Worm (Caenorhabditis elegans) whole organism, L1 larva: Measurements from ENCODE around the gene msp-113.

Experiments
- C04F5.9 ChIP-seq: sonication (generic microtip); optimal IDR thresholded peaks from 2 replicates; lab custom pipeline; 2016; ENCODE audit warnings: missing genetic modification characterization, missing compliant biosample characterization
- C16A3.4 ChIP-seq: fragments of 150-350 bp; optimal IDR thresholded peaks from 2 replicates; lab custom pipeline; 2014; ENCODE audit warnings: missing biosample characterization, missing genetic modification characterization
- C34B4.2 ChIP-seq: sonication (generic microtip); optimal IDR thresholded peaks from 2 replicates; lab custom pipeline; 2017; ENCODE audit warnings: mild to moderate bottlenecking, missing genetic modification characterization, missing compliant biosample characterization
- Y116A8C.19 ChIP-seq: sonication (generic microtip); optimal IDR thresholded peaks from 2 replicates; lab custom pipeline; 2016; ENCODE audit warnings: missing compliant biosample characterization, missing genetic modification characterization, borderline replicate concordance
- alr-1 ChIP-seq: fragments of 200-800 bp; sonication (Bioruptor generic); optimal IDR thresholded peaks from 2 replicates; lab custom pipeline; 2018; ENCODE audit warnings: borderline replicate concordance, mild to moderate bottlenecking, missing genetic modification characterization, missing compliant biosample characterization
- blmp-1 ChIP-seq: fragments of 150-350 bp; optimal IDR thresholded peaks from 2 replicates; lab custom pipeline; 2014; ENCODE audit warnings: missing biosample characterization, missing genetic modification characterization
- ceh-82 ChIP-seq, 3 experiments: fragments of 150-350 bp in 1 of 3; sonication (generic microtip) in 2 of 3; optimal IDR thresholded peaks; 2 replicates each; lab custom pipeline; 2014 to 2017; ENCODE audit warnings: missing biosample characterization in 3 of 3, missing genetic modification characterization in 3 of 3
- dpl-1 ChIP-seq, 3 experiments: fragments of 150-350 bp in 2 of 3; sonication (generic microtip) in 1 of 3; optimal IDR thresholded peaks; 2 replicates each; lab custom pipeline; 2014 to 2017; ENCODE audit warnings: missing biosample characterization in 3 of 3, missing genetic modification characterization in 3 of 3, missing genetic modification reagents in 3 of 3
- dsc-1 ChIP-seq: sonication (generic microtip); optimal IDR thresholded peaks from 2 replicates; lab custom pipeline; 2016; ENCODE audit warnings: mild to moderate bottlenecking, missing genetic modification characterization, missing compliant biosample characterization
- efl-1 ChIP-seq, 4 experiments: fragments of 150-350 bp; optimal IDR thresholded peaks in 3 of 4; peaks in 1 of 4; 1 replicate in 1 of 4; 2 replicates in 3 of 4; lab custom pipeline; 2014; ENCODE audit warnings: missing biosample characterization in 2 of 4, missing genetic modification characterization in 2 of 4, missing genetic modification reagents in 2 of 4
- egl-13 ChIP-seq: sonication (generic microtip); optimal IDR thresholded peaks from 2 replicates; lab custom pipeline; 2016; ENCODE audit warnings: missing genotype, missing genetic modification reagents, missing genetic modification characterization, missing compliant biosample characterization
- fkh-10 ChIP-seq: sonication (generic microtip); optimal IDR thresholded peaks from 2 replicates; lab custom pipeline; 2017; ENCODE audit warnings: missing biosample characterization, missing genetic modification reagents, missing genetic modification characterization
- fkh-8 ChIP-seq: sonication (generic microtip); optimal IDR thresholded peaks from 2 replicates; lab custom pipeline; 2016; ENCODE audit warnings: mild to moderate bottlenecking, missing genetic modification characterization, missing compliant biosample characterization
- fos-1 ChIP-seq: fragments of 150-350 bp; optimal IDR thresholded peaks from 2 replicates; lab custom pipeline; 2014; ENCODE audit warnings: missing biosample characterization, missing genetic modification characterization
- grh-1 ChIP-seq: fragments of 200-800 bp; sonication (Bioruptor generic); IDR thresholded peaks from 2 replicates; pipeline ENCODE4 v1.3.6; 2022; ENCODE audit warnings: missing genetic modification reagents, missing genetic modification characterization, missing compliant biosample characterization
- hlh-17 ChIP-seq: fragments of 200-800 bp; sonication (Bioruptor generic); optimal IDR thresholded peaks from 2 replicates; lab custom pipeline; 2018; ENCODE audit warnings: missing genetic modification characterization, mild to moderate bottlenecking, missing compliant biosample characterization, moderate library complexity, borderline replicate concordance
- hlh-4 ChIP-seq: sonication (generic microtip); optimal IDR thresholded peaks from 2 replicates; lab custom pipeline; 2016; ENCODE audit warnings: mild to moderate bottlenecking, missing genetic modification characterization, missing compliant biosample characterization
- lin-35 ChIP-seq, 2 experiments: fragments of 150-350 bp; optimal IDR thresholded peaks; 2 replicates each; lab custom pipeline; 2014; ENCODE audit warnings: missing biosample characterization in 2 of 2, missing genetic modification characterization in 2 of 2, missing genetic modification reagents in 2 of 2
- lir-3 ChIP-seq: sonication (generic microtip); optimal IDR thresholded peaks from 2 replicates; lab custom pipeline; 2016; ENCODE audit warnings: mild to moderate bottlenecking, missing genetic modification characterization, moderate library complexity, missing compliant biosample characterization; ENCODE audit not compliant: poor library complexity
- mab-9 ChIP-seq: fragments of 200-800 bp; sonication (Bioruptor generic); IDR thresholded peaks from 2 replicates; pipeline ENCODE4 v1.3.6; 2022; ENCODE audit warnings: missing genetic modification reagents, missing genetic modification characterization, missing compliant biosample characterization
- mef-2 ChIP-seq: fragments of 150-350 bp; optimal IDR thresholded peaks from 2 replicates; lab custom pipeline; 2014; ENCODE audit warnings: missing biosample characterization, missing genetic modification characterization
- nhr-19 ChIP-seq: fragments of 200-800 bp; sonication (Bioruptor generic); conservative IDR thresholded peaks from 2 replicates; pipeline ENCODE4 v1.3.6; 2022; ENCODE audit warnings: missing genetic modification characterization, missing compliant biosample characterization
- nhr-237 ChIP-seq: fragments of 150-350 bp; optimal IDR thresholded peaks from 2 replicates; lab custom pipeline; 2014; ENCODE audit warnings: missing biosample characterization, missing genetic modification characterization
- nhr-47 ChIP-seq: sonication (generic microtip); optimal IDR thresholded peaks from 2 replicates; lab custom pipeline; 2016; ENCODE audit warnings: mild to moderate bottlenecking, missing genetic modification characterization, moderate library complexity, missing compliant biosample characterization
- nhr-71 ChIP-seq: sonication (generic microtip); optimal IDR thresholded peaks from 2 replicates; lab custom pipeline; 2016; ENCODE audit warnings: mild to moderate bottlenecking, missing genetic modification characterization, moderate library complexity, missing compliant biosample characterization
- nhr-85 ChIP-seq: sonication (generic microtip); peaks from one replicate; lab custom pipeline; 2016; ENCODE audit warnings: missing genetic modification characterization, inconsistent platforms, missing compliant biosample characterization
- nhr-90 ChIP-seq: sonication (generic microtip); optimal IDR thresholded peaks from 2 replicates; lab custom pipeline; 2016; ENCODE audit warnings: mild to moderate bottlenecking, missing genetic modification characterization, missing compliant biosample characterization; ENCODE audit not compliant: poor library complexity
- pag-3 ChIP-seq: sonication (generic microtip); optimal IDR thresholded peaks from 2 replicates; lab custom pipeline; 2017; ENCODE audit warnings: missing genetic modification characterization, mild to moderate bottlenecking, missing compliant biosample characterization, antibody characterized with exemption, borderline replicate concordance; ENCODE audit not compliant: insufficient read depth
- pax-3 ChIP-seq: fragments of 200-800 bp; sonication (Bioruptor generic); optimal IDR thresholded peaks from 2 replicates; lab custom pipeline; 2018; ENCODE audit warnings: mild to moderate bottlenecking, missing genetic modification characterization, moderate library complexity, missing compliant biosample characterization
- skn-1 ChIP-seq: fragments of 150-350 bp; optimal IDR thresholded peaks from 2 replicates; lab custom pipeline; 2014; ENCODE audit warnings: missing biosample characterization, missing genetic modification characterization
- sox-4 ChIP-seq: sonication (generic microtip); optimal IDR thresholded peaks from 2 replicates; lab custom pipeline; 2016; ENCODE audit warnings: missing genetic modification characterization, missing compliant biosample characterization
- sptf-1 ChIP-seq: fragments of 150-350 bp; optimal IDR thresholded peaks from 2 replicates; lab custom pipeline; 2014; ENCODE audit warnings: missing biosample characterization, missing genetic modification characterization
- sup-37 ChIP-seq: fragments of 200-800 bp; sonication (Bioruptor generic); optimal IDR thresholded peaks from 2 replicates; lab custom pipeline; 2018; ENCODE audit warnings: mild to moderate bottlenecking, missing genetic modification characterization, missing compliant biosample characterization
- swsn-7 ChIP-seq: sonication (generic microtip); optimal IDR thresholded peaks from 2 replicates; lab custom pipeline; 2016; ENCODE audit warnings: missing genetic modification characterization, missing compliant biosample characterization
- tlp-1 ChIP-seq: fragments of 150-350 bp; optimal IDR thresholded peaks from 2 replicates; lab custom pipeline; 2014; ENCODE audit warnings: missing biosample characterization, missing genetic modification characterization
- unc-130 ChIP-seq: fragments of 150-350 bp; optimal IDR thresholded peaks from 2 replicates; lab custom pipeline; 2017; ENCODE audit warnings: missing biosample characterization, missing genetic modification characterization, inconsistent platforms
- unc-30 ChIP-seq: sonication (generic microtip); optimal IDR thresholded peaks from 2 replicates; lab custom pipeline; 2017; ENCODE audit warnings: missing biosample characterization, missing genetic modification characterization
- unc-62 ChIP-seq: fragments of 150-350 bp; optimal IDR thresholded peaks from 2 replicates; lab custom pipeline; 2014; ENCODE audit warnings: missing biosample characterization, missing genetic modification reagents, missing genetic modification characterization
- xbp-1 ChIP-seq: sonication (generic microtip); optimal IDR thresholded peaks from 2 replicates; lab custom pipeline; 2016; ENCODE audit warnings: missing genetic modification characterization, missing compliant biosample characterization
- zip-4 ChIP-seq: fragments of 200-800 bp; sonication (Bioruptor generic); optimal IDR thresholded peaks from 2 replicates; lab custom pipeline; 2018; ENCODE audit warnings: mild to moderate bottlenecking, missing genetic modification characterization, moderate library complexity, missing compliant biosample characterization

The msp-113 gene

DNA sequence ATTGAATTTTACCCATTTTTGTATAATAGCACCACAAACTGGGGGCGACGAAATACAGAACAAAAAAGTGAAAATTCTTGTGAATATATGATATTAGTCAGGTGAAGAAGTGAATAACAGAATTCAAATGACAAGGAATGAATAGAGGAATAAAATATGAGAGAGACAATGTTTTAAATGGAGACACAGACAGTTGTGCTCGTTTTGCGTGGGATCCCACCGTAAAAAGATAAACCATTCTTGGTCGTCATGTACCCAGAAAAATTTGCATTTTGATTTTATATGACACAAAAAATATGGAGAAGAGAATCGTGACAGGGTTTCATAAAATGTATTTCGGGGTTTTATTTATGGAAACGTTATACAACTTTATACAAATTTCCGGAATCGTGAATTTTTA, 20.0 kb upstream of the msp-113 start, which contains the start of gene F36H12.17:
Gene F36H12.17, minus strand, starts transcription at position 101 of the 400 bp plus-strand sequence.
- TF ChIP-seq sup-37 (GFP tag; lab: Kevin White, UChicago), result no peak
- TF ChIP-seq, all 84 proteins: peak for 0

DNA sequence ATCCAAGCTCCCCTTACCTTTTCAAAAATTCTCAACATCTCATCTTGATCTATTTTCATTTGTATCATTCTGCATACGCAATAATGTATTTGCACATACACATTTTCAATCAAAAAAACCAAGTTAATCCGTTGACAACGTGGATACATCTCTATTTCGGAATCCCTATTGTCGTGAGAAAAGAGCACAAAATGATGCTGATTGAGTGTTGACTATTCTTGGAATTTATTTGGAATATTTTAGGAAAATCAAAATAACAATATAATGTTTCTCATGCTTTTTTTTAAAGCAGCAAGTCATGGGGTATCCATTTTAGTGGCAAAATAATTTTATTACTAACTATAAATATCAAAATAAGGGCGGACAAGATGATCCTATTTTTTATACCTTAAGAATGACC, 16.3 kb upstream of the msp-113 start:
- TF ChIP-seq nhr-237 (tag; lab: Kevin White, UChicago) (no peak), ceh-82 (tag; optimal IDR thresholded peaks at IDR 0.05; lab: Kevin White, UChicago) (no peak), nhr-85 (tag; lab: Kevin White, UChicago) (no peak), lir-3 (tag; lab: Kevin White, UChicago) (no peak), Y116A8C.19 (no peak), nhr-47 (tag; lab: Kevin White, UChicago) (no peak), dsc-1 (peak; percentile 81), pax-3 (tag; lab: Kevin White, UChicago) (peak; percentile 52), sox-4 (peak; percentile 2), blmp-1 (tag; lab: Kevin White, UChicago) (no peak), tlp-1 (tag; lab: Kevin White, UChicago) (no peak), C34B4.2 (tag; lab: Kevin White, UChicago) (no peak), zip-4 (GFP tag; lab: Kevin White, UChicago) (no peak), hlh-4 (tag; lab: Kevin White, UChicago) (no peak), skn-1 (no peak), C04F5.9 (no peak), sptf-1 (tag; lab: Kevin White, UChicago) (no peak), grh-1 (GFP tag; lab: Robert Waterston, UW) (no peak), fos-1 (tag; lab: Kevin White, UChicago) (no peak), C16A3.4 (no peak), mef-2 (tag; lab: Kevin White, UChicago) (no peak), nhr-71 (no peak), nhr-90 (tag; lab: Kevin White, UChicago) (no peak), fkh-10 (GFP tag; lab: Kevin White, UChicago) (no peak), swsn-7 (tag; lab: Kevin White, UChicago) (no peak), unc-30 (tag; lab: Kevin White, UChicago) (no peak), pag-3 (tag; lab: Kevin White, UChicago) (no peak), fkh-8 (tag; lab: Kevin White, UChicago) (peak; percentile 58), dpl-1 (GFP tag; optimal IDR thresholded peaks at IDR 0.05; lab: Kevin White, UChicago) (no peak), sup-37 (GFP tag; lab: Kevin White, UChicago) (no peak), hlh-17 (no peak), unc-62 (no peak), alr-1 (no peak), mab-9 (GFP tag; lab: Robert Waterston, UW) (no peak), xbp-1 (tag; lab: Kevin White, UChicago) (no peak)

ce11 chrIV:5287190-5287589, 10.6 kb upstream of the msp-113 start:
- TF ChIP-seq egl-13 (tag; lab: Kevin White, UChicago) (peak; percentile 73), efl-1 (optimal IDR thresholded peaks at IDR 0.05; lab: Kevin White, UChicago) (no peak), efl-1 (GFP tag; optimal IDR thresholded peaks at IDR 0.05 in 1 of 2; lab: Kevin White, UChicago) (peak in 1 of 2 experiments; percentile 10), unc-62 (no peak), lin-35 (GFP tag; optimal IDR thresholded peaks at IDR 0.05; lab: Kevin White, UChicago) (no peak), nhr-71 (peak; percentile 24), nhr-47 (tag; lab: Kevin White, UChicago) (peak; percentile 30), fkh-8 (tag; lab: Kevin White, UChicago) (peak; percentile 46), unc-130 (no peak), dsc-1 (peak; percentile 61), nhr-19 (GFP tag; lab: Robert Waterston, UW) (no peak)
